Fruit fly (Drosophila melanogaster) whole organism, pupa: ENCODE results near the gene Atg8b.

Source experiments
- CG12605 ChIP-seq: fragments of 200-800 bp; sonication (Bioruptor generic); IDR thresholded peaks from 2 replicates; pipeline ENCODE4 v1.3.6; 2022; ENCODE audit warnings: missing biosample characterization, missing genetic modification characterization
- Snoo ChIP-seq: fragments of 200-800 bp; sonication (Bioruptor generic); optimal IDR thresholded peaks from 3 replicates; lab custom pipeline; 2017; ENCODE audit warnings: missing biosample characterization, mild to moderate bottlenecking, missing genetic modification characterization, inconsistent platforms

dm6 chr3R:17710900-17711645, 13.8 kb downstream of the Atg8b start:
- TF ChIP-seq Snoo (tag; lab: Kevin White, UChicago) = no peak
- no peak for TF ChIP-seq CG12605 (GFP tag; lab: Robert Waterston, UW)
